Worm (Caenorhabditis elegans) whole organism, young adult: ENCODE measurements around the gene F26F12.5.
A peak's percentile ranks its signal among the peaks of the same experiment; 100 is the strongest.

Experiments used
- B0336.3 ChIP-seq: fragments of 200-800 bp; sonication (Bioruptor generic); IDR thresholded peaks from 2 replicates; pipeline ENCODE4 v1.3.6; 2022; ENCODE audit warnings: missing genetic modification characterization, missing compliant biosample characterization
- F39B2.1 ChIP-seq: fragments of 200-800 bp; sonication (Bioruptor generic); IDR thresholded peaks from 2 replicates; pipeline ENCODE4 v1.3.6; 2022; ENCODE audit warnings: missing genetic modification reagents, missing genetic modification characterization, missing compliant biosample characterization
- Y53G8AR.9 ChIP-seq: fragments of 200-800 bp; sonication (Bioruptor generic); conservative IDR thresholded peaks from 2 replicates; pipeline ENCODE4 v1.3.6; 2022; ENCODE audit warnings: missing genetic modification reagents, missing genetic modification characterization, missing compliant biosample characterization
- ama-1 ChIP-seq, 3 experiments: fragments of 150-350 bp in 1 of 3; sonication (generic microtip) in 2 of 3; optimal IDR thresholded peaks; 2 replicates each; lab custom pipeline; 2014 to 2018; ENCODE audit warnings: missing biosample characterization in 2 of 3, missing genetic modification characterization in 2 of 3, missing genetic modification reagents in 2 of 3
- ceh-91 ChIP-seq: fragments of 200-800 bp; sonication (Bioruptor generic); IDR thresholded peaks from 2 replicates; pipeline ENCODE4 v1.3.6; 2022; ENCODE audit warnings: missing genetic modification reagents, missing genetic modification characterization, missing compliant biosample characterization
- unc-130 ChIP-seq: sonication (generic microtip); optimal IDR thresholded peaks from 2 replicates; lab custom pipeline; 2016; ENCODE audit warnings: missing genetic modification reagents, missing genetic modification characterization, missing compliant biosample characterization

- no peak for TF ChIP-seq Y53G8AR.9 (GFP tag; lab: Robert Waterston, UW)
- TF ChIP-seq ceh-91 (GFP tag; lab: Robert Waterston, UW) = no peak
- TF ChIP-seq unc-130 (GFP tag; lab: Kevin White, UChicago) = no peak
- TF ChIP-seq B0336.3 (GFP tag; lab: Robert Waterston, UW) = no peak
- TF ChIP-seq ama-1 (optimal IDR thresholded peaks at IDR 0.05; lab: Kevin White, UChicago) = peak; percentile 69
- no peak for TF ChIP-seq ama-1 (GFP tag; optimal IDR thresholded peaks at IDR 0.05; lab: Kevin White, UChicago)
- no peak for TF ChIP-seq F39B2.1 (GFP tag; lab: Robert Waterston, UW)
These were observed 20.6 kb downstream of the F26F12.5 start for ce11 chrV:5844349-5844760.
